Worm (Caenorhabditis elegans) whole organism, L1 larva: Measurements from ENCODE around the gene W05B10.6.

Experiments used
- C16A3.4 ChIP-seq: fragments of 150-350 bp; optimal IDR thresholded peaks from 2 replicates; lab custom pipeline; 2014; ENCODE audit warnings: missing biosample characterization, missing genetic modification characterization
- Y116A8C.19 ChIP-seq: sonication (generic microtip); optimal IDR thresholded peaks from 2 replicates; lab custom pipeline; 2016; ENCODE audit warnings: missing compliant biosample characterization, missing genetic modification characterization, borderline replicate concordance
- aha-1 ChIP-seq: fragments of 150-350 bp; optimal IDR thresholded peaks from 2 replicates; lab custom pipeline; 2014; ENCODE audit warnings: missing biosample characterization, missing genetic modification characterization
- blmp-1 ChIP-seq: fragments of 150-350 bp; optimal IDR thresholded peaks from 2 replicates; lab custom pipeline; 2014; ENCODE audit warnings: missing biosample characterization, missing genetic modification characterization
- ceh-63 ChIP-seq: fragments of 200-800 bp; sonication (Bioruptor generic); optimal IDR thresholded peaks from 2 replicates; lab custom pipeline; 2018; ENCODE audit warnings: mild to moderate bottlenecking, missing genetic modification characterization, missing compliant biosample characterization
- ceh-82 ChIP-seq, 3 experiments: fragments of 150-350 bp in 1 of 3; sonication (generic microtip) in 2 of 3; optimal IDR thresholded peaks; 2 replicates each; lab custom pipeline; 2014 to 2017; ENCODE audit warnings: missing biosample characterization in 3 of 3, missing genetic modification characterization in 3 of 3
- ceh-88 ChIP-seq: fragments of 200-800 bp; sonication (Bioruptor generic); IDR thresholded peaks from 2 replicates; pipeline ENCODE4 v1.3.6; 2022; ENCODE audit warnings: missing genetic modification characterization, missing compliant biosample characterization
- ces-1 ChIP-seq: fragments of 150-350 bp; optimal IDR thresholded peaks from 2 replicates; lab custom pipeline; 2014; ENCODE audit warnings: missing biosample characterization, missing genetic modification reagents, missing genetic modification characterization
- dsc-1 ChIP-seq: sonication (generic microtip); optimal IDR thresholded peaks from 2 replicates; lab custom pipeline; 2016; ENCODE audit warnings: mild to moderate bottlenecking, missing genetic modification characterization, missing compliant biosample characterization
- efl-1 ChIP-seq, 4 experiments: fragments of 150-350 bp; optimal IDR thresholded peaks in 3 of 4; peaks in 1 of 4; 1 replicate in 1 of 4; 2 replicates in 3 of 4; lab custom pipeline; 2014; ENCODE audit warnings: missing biosample characterization in 2 of 4, missing genetic modification characterization in 2 of 4, missing genetic modification reagents in 2 of 4
- elt-3 ChIP-seq, 6 experiments: fragments of 150-350 bp in 1 of 6; sonication (generic microtip); optimal IDR thresholded peaks; 2 replicates each; lab custom pipeline; 2017 to 2018; ENCODE audit warnings: missing biosample characterization in 6 of 6, missing genetic modification characterization in 6 of 6, inconsistent platforms in 1 of 6
- fkh-4 ChIP-seq: sonication (generic microtip); optimal IDR thresholded peaks from 2 replicates; lab custom pipeline; 2016; ENCODE audit warnings: missing compliant biosample characterization, missing genetic modification characterization, borderline replicate concordance
- fos-1 ChIP-seq: fragments of 150-350 bp; optimal IDR thresholded peaks from 2 replicates; lab custom pipeline; 2014; ENCODE audit warnings: missing biosample characterization, missing genetic modification characterization
- isw-1 ChIP-seq: fragments of 200-800 bp; sonication (Bioruptor generic); IDR thresholded peaks from 2 replicates; pipeline ENCODE4 v1.3.6; 2022; ENCODE audit warnings: missing genetic modification characterization, missing compliant biosample characterization
- jun-1 ChIP-seq: fragments of 150-350 bp; optimal IDR thresholded peaks from 2 replicates; lab custom pipeline; 2014; ENCODE audit warnings: missing biosample characterization, missing genetic modification reagents, missing genetic modification characterization
- lin-39 ChIP-seq: fragments of 150-350 bp; optimal IDR thresholded peaks from 2 replicates; lab custom pipeline; 2014; ENCODE audit warnings: missing biosample characterization, missing genetic modification reagents, missing genetic modification characterization
- lir-3 ChIP-seq: sonication (generic microtip); optimal IDR thresholded peaks from 2 replicates; lab custom pipeline; 2016; ENCODE audit warnings: mild to moderate bottlenecking, missing genetic modification characterization, moderate library complexity, missing compliant biosample characterization; ENCODE audit not compliant: poor library complexity
- lsy-2 ChIP-seq, 2 experiments: fragments of 150-350 bp; optimal IDR thresholded peaks; 2 replicates each; lab custom pipeline; 2014; ENCODE audit warnings: missing biosample characterization in 2 of 2, missing genetic modification characterization in 2 of 2
- mep-1 ChIP-seq: fragments of 150-350 bp; optimal IDR thresholded peaks from 2 replicates; lab custom pipeline; 2014; ENCODE audit warnings: missing biosample characterization, missing genetic modification characterization
- nhr-12 ChIP-seq: sonication (generic microtip); optimal IDR thresholded peaks from 2 replicates; lab custom pipeline; 2017; ENCODE audit warnings: missing biosample characterization, missing genetic modification characterization
- nhr-19 ChIP-seq: fragments of 200-800 bp; sonication (Bioruptor generic); conservative IDR thresholded peaks from 2 replicates; pipeline ENCODE4 v1.3.6; 2022; ENCODE audit warnings: missing genetic modification characterization, missing compliant biosample characterization
- nhr-237 ChIP-seq: fragments of 150-350 bp; optimal IDR thresholded peaks from 2 replicates; lab custom pipeline; 2014; ENCODE audit warnings: missing biosample characterization, missing genetic modification characterization
- nhr-71 ChIP-seq: sonication (generic microtip); optimal IDR thresholded peaks from 2 replicates; lab custom pipeline; 2016; ENCODE audit warnings: mild to moderate bottlenecking, missing genetic modification characterization, moderate library complexity, missing compliant biosample characterization
- nhr-77 ChIP-seq: fragments of 150-350 bp; optimal IDR thresholded peaks from 2 replicates; lab custom pipeline; 2014; ENCODE audit warnings: missing biosample characterization, missing genetic modification characterization
- nhr-84 ChIP-seq: sonication (generic microtip); optimal IDR thresholded peaks from 2 replicates; lab custom pipeline; 2017; ENCODE audit warnings: missing biosample characterization, missing genetic modification characterization
- nhr-85 ChIP-seq: sonication (generic microtip); peaks from one replicate; lab custom pipeline; 2016; ENCODE audit warnings: missing genetic modification characterization, inconsistent platforms, missing compliant biosample characterization
- pax-3 ChIP-seq: fragments of 200-800 bp; sonication (Bioruptor generic); optimal IDR thresholded peaks from 2 replicates; lab custom pipeline; 2018; ENCODE audit warnings: mild to moderate bottlenecking, missing genetic modification characterization, moderate library complexity, missing compliant biosample characterization
- pqm-1 ChIP-seq: sonication (generic microtip); optimal IDR thresholded peaks from 3 replicates; lab custom pipeline; 2017; ENCODE audit warnings: missing biosample characterization, missing genetic modification characterization
- rnt-1 ChIP-seq: sonication (generic microtip); optimal IDR thresholded peaks from 2 replicates; lab custom pipeline; 2016; ENCODE audit warnings: mild to moderate bottlenecking, missing genetic modification characterization, moderate library complexity, missing compliant biosample characterization
- snpc-4 ChIP-seq: fragments of 150-350 bp; optimal IDR thresholded peaks from 2 replicates; lab custom pipeline; 2014; ENCODE audit warnings: missing biosample characterization, missing genetic modification characterization
- sptf-1 ChIP-seq: fragments of 150-350 bp; optimal IDR thresholded peaks from 2 replicates; lab custom pipeline; 2014; ENCODE audit warnings: missing biosample characterization, missing genetic modification characterization
- swsn-7 ChIP-seq: sonication (generic microtip); optimal IDR thresholded peaks from 2 replicates; lab custom pipeline; 2016; ENCODE audit warnings: missing genetic modification characterization, missing compliant biosample characterization
- tlp-1 ChIP-seq: fragments of 150-350 bp; optimal IDR thresholded peaks from 2 replicates; lab custom pipeline; 2014; ENCODE audit warnings: missing biosample characterization, missing genetic modification characterization
- unc-130 ChIP-seq: fragments of 150-350 bp; optimal IDR thresholded peaks from 2 replicates; lab custom pipeline; 2017; ENCODE audit warnings: missing biosample characterization, missing genetic modification characterization, inconsistent platforms
- unc-62 ChIP-seq: fragments of 150-350 bp; optimal IDR thresholded peaks from 2 replicates; lab custom pipeline; 2014; ENCODE audit warnings: missing biosample characterization, missing genetic modification reagents, missing genetic modification characterization
- unc-98 ChIP-seq: fragments of 200-800 bp; sonication (Bioruptor generic); IDR thresholded peaks from 2 replicates; pipeline ENCODE4 v1.3.6; 2022; ENCODE audit warnings: missing genetic modification characterization, missing compliant biosample characterization
- xbp-1 ChIP-seq: sonication (generic microtip); optimal IDR thresholded peaks from 2 replicates; lab custom pipeline; 2016; ENCODE audit warnings: missing genetic modification characterization, missing compliant biosample characterization
- zip-4 ChIP-seq: fragments of 200-800 bp; sonication (Bioruptor generic); optimal IDR thresholded peaks from 2 replicates; lab custom pipeline; 2018; ENCODE audit warnings: mild to moderate bottlenecking, missing genetic modification characterization, moderate library complexity, missing compliant biosample characterization
- ztf-11 ChIP-seq, 2 experiments: sonication (generic microtip); optimal IDR thresholded peaks; 2 replicates each; lab custom pipeline; 2016 to 2017; ENCODE audit warnings: missing genetic modification characterization in 2 of 2, missing biosample characterization in 1 of 2, missing compliant biosample characterization in 1 of 2

Gene W05B10.6

DNA sequence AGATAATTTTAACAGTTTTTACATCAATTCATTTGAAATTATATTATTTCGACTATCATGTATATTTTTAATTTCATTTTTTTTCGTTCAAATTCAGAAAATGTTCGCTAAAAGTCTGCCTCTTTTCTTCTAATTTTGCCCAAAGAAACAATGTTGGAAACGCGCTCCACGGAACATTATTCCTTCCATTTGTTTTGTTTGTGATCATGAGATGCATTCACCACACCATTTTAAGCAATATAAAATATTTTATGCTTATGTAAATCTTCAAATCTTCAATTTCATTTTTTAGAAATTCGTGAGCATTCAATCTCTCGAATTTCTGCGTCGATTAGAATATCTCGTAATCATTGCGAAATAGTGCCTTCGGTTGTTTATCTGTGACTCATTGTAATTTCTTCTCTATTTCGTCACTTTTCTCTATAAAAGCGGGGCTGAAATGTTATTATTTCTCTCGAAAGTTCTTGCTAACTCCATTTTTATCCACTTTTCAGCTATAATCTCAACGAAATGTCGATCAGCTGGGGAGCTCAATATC lies 39.4 kb upstream of the W05B10.6 start, which contains the start of gene istr-1 (continued):
- peak; percentile 5 for TF ChIP-seq dsc-1
- TF ChIP-seq pqm-1: no peak
- TF ChIP-seq lsy-2 (tag; optimal IDR thresholded peaks at IDR 0.05; lab: Kevin White, UChicago): peak in 1 of 2 experiments; percentile 33
- peak; percentile 49 for TF ChIP-seq fos-1
- no peak for TF ChIP-seq C16A3.4 (tag; lab: Kevin White, UChicago)
- TF ChIP-seq tlp-1 (tag; lab: Kevin White, UChicago): no peak
- TF ChIP-seq nhr-71 (tag; lab: Kevin White, UChicago): peak; percentile 33
- TF ChIP-seq ces-1: no peak
- TF ChIP-seq, all 84 proteins: peak for 14

ce11 chrV:12696790-12697189 lies 38.7 kb upstream of the W05B10.6 start:
- TF ChIP-seq xbp-1 (tag; lab: Kevin White, UChicago) (no peak), elt-3 (tag; optimal IDR thresholded peaks at IDR 0.05; lab: Kevin White, UChicago) (no peak), nhr-12 (tag; lab: Kevin White, UChicago) (no peak), Y116A8C.19 (no peak), swsn-7 (tag; lab: Kevin White, UChicago) (no peak), jun-1 (no peak), nhr-19 (GFP tag; lab: Robert Waterston, UW) (no peak), fkh-4 (tag; lab: Kevin White, UChicago) (no peak), zip-4 (GFP tag; lab: Kevin White, UChicago) (no peak), ceh-63 (no peak), efl-1 (optimal IDR thresholded peaks at IDR 0.05; lab: Kevin White, UChicago) (no peak), efl-1 (GFP tag; optimal IDR thresholded peaks at IDR 0.05 in 1 of 2; lab: Kevin White, UChicago) (no peak), nhr-237 (tag; lab: Kevin White, UChicago) (no peak), isw-1 (GFP tag; lab: Robert Waterston, UW) (no peak), mep-1 (tag; lab: Kevin White, UChicago) (no peak), unc-98 (GFP tag; lab: Robert Waterston, UW) (no peak), unc-62 (GFP tag; lab: Kevin White, UChicago) (no peak)
- TF ChIP-seq, all 84 proteins: peak for 0

ce11 chrV:12695968-12696367 lies 37.9 kb upstream of the W05B10.6 start, which contains the start of gene K10C8.4:
K10C8.4 (plus strand) TSS chrV:12696268.
- TF ChIP-seq lin-39 (tag; lab: Kevin White, UChicago): no peak
- TF ChIP-seq aha-1: no peak
- TF ChIP-seq nhr-77 (tag; lab: Kevin White, UChicago): no peak
- TF ChIP-seq ceh-63: no peak
- TF ChIP-seq ceh-88 (GFP tag; lab: Robert Waterston, UW): no peak
- no peak for TF ChIP-seq nhr-85 (tag; lab: Kevin White, UChicago)
- no peak for TF ChIP-seq nhr-84 (tag; lab: Kevin White, UChicago)
- no peak for TF ChIP-seq unc-130 (tag; lab: Kevin White, UChicago)
- no peak for TF ChIP-seq snpc-4 (tag; lab: Kevin White, UChicago)
- TF ChIP-seq ceh-82 (tag; optimal IDR thresholded peaks at IDR 0.05; lab: Kevin White, UChicago): no peak
- TF ChIP-seq lsy-2 (tag; optimal IDR thresholded peaks at IDR 0.05; lab: Kevin White, UChicago): no peak
- TF ChIP-seq pax-3 (tag; lab: Kevin White, UChicago): no peak
- TF ChIP-seq ztf-11 (tag; optimal IDR thresholded peaks at IDR 0.05; lab: Kevin White, UChicago): no peak
- TF ChIP-seq nhr-71 (tag; lab: Kevin White, UChicago): no peak
- no peak for TF ChIP-seq blmp-1
- TF ChIP-seq rnt-1: no peak
- no peak for TF ChIP-seq Y116A8C.19
- TF ChIP-seq lir-3: no peak
- no peak for TF ChIP-seq tlp-1 (tag; lab: Kevin White, UChicago)
- TF ChIP-seq sptf-1 (tag; lab: Kevin White, UChicago): no peak
